Worm (Caenorhabditis elegans): ENCODE data around the gene nhr-234.

The nhr-234 gene

ce11 chrII:12655816-12656215 is 19.3 kb downstream of the nhr-234 start:
- TF ChIP-seq lin-15B (tag; optimal IDR thresholded peaks at IDR 0.05) (no peak), efl-3 (GFP tag; optimal IDR thresholded peaks at IDR 0.05) (no peak), hpl-2 (GFP tag; optimal IDR thresholded peaks at IDR 0.05) (no peak), unc-130 (tag; optimal IDR thresholded peaks at IDR 0.05) (no peak), fkh-8 (tag; optimal IDR thresholded peaks at IDR 0.05) (peak; percentile 19), zip-4 (GFP tag; optimal IDR thresholded peaks at IDR 0.05) (no peak), unc-86 (tag; optimal IDR thresholded peaks at IDR 0.05) (no peak), dsc-1 (tag; optimal IDR thresholded peaks at IDR 0.05) (peak; percentile 77)

DNA sequence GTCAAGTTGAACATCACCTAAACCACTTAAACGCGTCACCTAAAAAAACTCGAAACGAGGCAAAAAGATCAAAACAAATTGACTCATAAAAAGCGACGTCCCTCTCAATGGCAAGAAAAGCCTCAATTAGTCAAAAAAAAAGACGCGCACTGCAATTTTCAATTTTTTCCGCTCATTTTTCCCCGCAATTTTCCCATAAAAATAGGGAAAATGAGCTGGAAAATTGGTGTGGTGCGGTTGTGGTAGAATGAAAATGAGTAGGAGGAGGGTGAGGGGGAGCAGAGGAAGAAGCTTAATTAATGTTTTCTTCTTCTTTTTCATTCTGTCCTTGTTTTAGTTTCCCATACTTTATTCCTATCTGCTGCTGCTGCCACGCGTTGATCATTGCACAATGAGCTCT is 21.1 kb downstream of the nhr-234 start:
- TF ChIP-seq lin-14 (GFP tag; optimal IDR thresholded peaks at IDR 0.05) (peak; percentile 52), swsn-7 (tag; optimal IDR thresholded peaks at IDR 0.05) (no peak)

DNA sequence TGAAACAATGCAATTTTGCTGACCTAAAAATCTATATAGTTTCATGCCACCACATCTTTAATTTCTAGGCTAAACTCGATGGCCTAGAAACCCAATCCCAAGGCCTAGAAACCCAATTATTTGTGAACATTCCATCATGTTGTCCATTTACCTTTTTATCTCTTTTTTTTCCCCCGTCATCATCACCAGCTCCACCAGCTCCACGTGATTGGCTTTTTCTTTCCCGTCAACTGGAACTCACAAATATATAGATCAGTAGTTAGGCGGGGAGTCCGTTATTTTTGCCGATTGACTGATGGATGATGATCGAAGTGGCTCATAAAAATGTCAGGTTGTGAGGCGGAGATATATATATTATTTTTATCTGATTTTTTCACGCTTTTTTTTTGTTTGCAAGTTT is 21.9 kb downstream of the nhr-234 start:
- TF ChIP-seq sptf-1 (tag; optimal IDR thresholded peaks at IDR 0.05) (no peak), dsc-1 (tag; optimal IDR thresholded peaks at IDR 0.05) (no peak), isw-1 (GFP tag; IDR thresholded peaks at IDR 0.05) (no peak), mdl-1 (tag; optimal IDR thresholded peaks at IDR 0.05) (peak in 1 of 2 experiments; percentile 23), snu-23 (GFP tag; optimal IDR thresholded peaks at IDR 0.05) (no peak), mef-2 (tag; optimal IDR thresholded peaks at IDR 0.05) (no peak), rnt-1 (tag; optimal IDR thresholded peaks at IDR 0.05) (peak; percentile 40), lsy-2 (tag; optimal IDR thresholded peaks at IDR 0.05) (peak in 1 of 2 experiments; percentile 22), lin-14 (GFP tag; optimal IDR thresholded peaks at IDR 0.05) (peak; percentile 36), aly-2 (tag; optimal IDR thresholded peaks at IDR 0.05) (no peak), snpc-4 (tag; optimal IDR thresholded peaks at IDR 0.05) (peak; percentile 6)

DNA sequence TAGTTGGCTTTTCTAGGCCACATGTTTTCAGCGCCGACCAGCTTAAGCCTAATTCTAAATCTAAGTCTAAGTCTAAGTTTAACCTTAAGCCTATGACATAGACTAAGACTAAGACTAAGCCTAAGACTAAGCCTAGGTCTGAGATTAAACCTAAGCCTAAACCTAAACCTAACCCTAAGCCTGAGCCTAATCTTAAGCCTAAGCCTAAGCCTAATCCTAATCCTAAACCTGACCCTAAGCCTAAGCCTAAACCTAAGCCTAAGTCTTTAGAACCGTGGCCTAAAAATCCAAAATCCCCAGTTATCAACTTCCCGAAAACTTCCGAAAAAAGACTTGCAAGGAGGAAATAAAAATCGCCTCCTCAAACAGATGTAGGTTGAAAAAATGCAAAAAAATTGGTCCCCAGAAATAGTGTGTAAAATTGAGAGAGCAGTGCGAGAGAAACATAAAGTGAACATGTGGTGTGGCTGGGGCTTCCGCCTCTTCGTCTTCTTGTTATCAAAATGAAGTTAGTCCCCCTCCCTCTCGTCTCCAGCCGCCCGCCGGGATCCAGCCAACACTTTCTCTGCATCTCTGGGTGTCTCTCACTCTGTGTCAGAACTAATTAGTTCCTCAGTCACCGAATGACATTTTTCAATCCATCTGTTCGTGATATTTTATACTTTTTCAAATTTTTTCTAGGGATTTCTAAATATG is 23.3 kb downstream of the nhr-234 start:
- TF ChIP-seq lin-14 (GFP tag; optimal IDR thresholded peaks at IDR 0.05), result peak; percentile 90
- TF ChIP-seq unc-130 (tag; optimal IDR thresholded peaks at IDR 0.05), result peak; percentile 59
- TF ChIP-seq nhr-19 (GFP tag; conservative IDR thresholded peaks at IDR 0.05), result peak; percentile 52
- TF ChIP-seq mep-1 (tag; optimal IDR thresholded peaks at IDR 0.05), result peak; percentile 18
- TF ChIP-seq mdl-1 (tag; optimal IDR thresholded peaks at IDR 0.05), result peak in 1 of 2 experiments; percentile 1
- TF ChIP-seq nhr-90 (tag; optimal IDR thresholded peaks at IDR 0.05; ENCODE audit: poor library complexity), result no peak
- no peak for TF ChIP-seq lin-15B (tag; optimal IDR thresholded peaks at IDR 0.05)
- no peak for TF ChIP-seq skn-1 (tag; optimal IDR thresholded peaks at IDR 0.05)
- TF ChIP-seq rnt-1 (tag; optimal IDR thresholded peaks at IDR 0.05), result peak; percentile 68
- peak; percentile 45 for TF ChIP-seq snu-23 (GFP tag; optimal IDR thresholded peaks at IDR 0.05)
- peak; percentile 22 for TF ChIP-seq irx-1 (tag; optimal IDR thresholded peaks at IDR 0.05)
- peak; percentile 2 for TF ChIP-seq nhr-20 (tag; optimal IDR thresholded peaks at IDR 0.05)
- TF ChIP-seq ceh-88 (GFP tag; IDR thresholded peaks at IDR 0.05), result no peak
- TF ChIP-seq swsn-7 (tag; optimal IDR thresholded peaks at IDR 0.05), result peak; percentile 24
- peak; percentile 16 for TF ChIP-seq fkh-8 (tag; optimal IDR thresholded peaks at IDR 0.05)
- no peak for TF ChIP-seq ces-1 (GFP tag; optimal IDR thresholded peaks at IDR 0.05)
- TF ChIP-seq nhr-47 (tag; optimal IDR thresholded peaks at IDR 0.05), result peak; percentile 20
- peak; percentile 12 to 38 for TF ChIP-seq efl-1 (optimal IDR thresholded peaks at IDR 0.05)
- TF ChIP-seq efl-1 (GFP tag; optimal IDR thresholded peaks at IDR 0.05 in 1 of 2), result peak in 1 of 2 experiments; percentile 22
- peak; percentile 48 for TF ChIP-seq unc-98 (GFP tag; IDR thresholded peaks at IDR 0.05)
- peak in 2 of 3 experiments; percentile 13 to 29 for TF ChIP-seq dpl-1 (GFP tag; optimal IDR thresholded peaks at IDR 0.05)
- peak; percentile 76 for TF ChIP-seq nhr-71 (tag; optimal IDR thresholded peaks at IDR 0.05)
- TF ChIP-seq dsc-1 (tag; optimal IDR thresholded peaks at IDR 0.05), result peak; percentile 95
- peak in 1 of 2 experiments; percentile 13 for TF ChIP-seq lin-35 (GFP tag; optimal IDR thresholded peaks at IDR 0.05)
- peak; percentile 58 for TF ChIP-seq fkh-4 (tag; optimal IDR thresholded peaks at IDR 0.05; ENCODE audit: borderline replicate concordance)
- peak in 1 of 6 experiments; percentile 15 for TF ChIP-seq elt-3 (tag; optimal IDR thresholded peaks at IDR 0.05)
- no peak for TF ChIP-seq ztf-4 (tag; optimal IDR thresholded peaks at IDR 0.05)
- peak; percentile 31 to 46 for TF ChIP-seq lsy-2 (tag; optimal IDR thresholded peaks at IDR 0.05)

Data from whole organism, L1 larva.